Worm (Caenorhabditis elegans): ENCODE data around the gene C44B12.3.

C44B12.3 gene

ce11 chrIV:1104518-1104917, at the start of gene C44B12.3, which contains the start of gene C44B12.9:
Gene C44B12.3 (plus strand): TSS chrIV:1104766.
Gene C44B12.9 (minus strand): TSS chrIV:1104618.
- TF ChIP-seq mef-2 (tag; optimal IDR thresholded peaks at IDR 0.05), result no peak
- TF ChIP-seq C34B4.2 (tag; optimal IDR thresholded peaks at IDR 0.05), result no peak
- no peak for TF ChIP-seq lin-13 (GFP tag; optimal IDR thresholded peaks at IDR 0.05)
- no peak for TF ChIP-seq lir-3 (tag; optimal IDR thresholded peaks at IDR 0.05; ENCODE audit: poor library complexity)
- no peak for TF ChIP-seq nhr-76 (tag; optimal IDR thresholded peaks at IDR 0.05)
- no peak for TF ChIP-seq unc-86 (tag; optimal IDR thresholded peaks at IDR 0.05)

ce11 chrIV:1055734-1056133, 48.8 kb upstream of the C44B12.3 start:
- no peak for TF ChIP-seq ceh-8 (GFP tag; optimal IDR thresholded peaks at IDR 0.05)
- TF ChIP-seq nhr-12 (tag; optimal IDR thresholded peaks at IDR 0.05), result no peak
- no peak for TF ChIP-seq ztf-11 (tag; optimal IDR thresholded peaks at IDR 0.05)
- no peak for TF ChIP-seq mab-9 (GFP tag; IDR thresholded peaks at IDR 0.05)
- no peak for TF ChIP-seq C04F5.9 (tag; optimal IDR thresholded peaks at IDR 0.05)
- no peak for TF ChIP-seq efl-3 (GFP tag; optimal IDR thresholded peaks at IDR 0.05)
- no peak for TF ChIP-seq unc-86 (tag; optimal IDR thresholded peaks at IDR 0.05)
- no peak for TF ChIP-seq egl-27 (tag; optimal IDR thresholded peaks at IDR 0.05)

ce11 chrIV:1056263-1056942, 48.2 kb upstream of the C44B12.3 start, which contains the start of the genes Y55F3AM.13 and mrps-25:
Gene Y55F3AM.13 (minus strand): TSS chrIV:1056313.
Gene mrps-25 (plus strand): TSS chrIV:1056892.
- TF ChIP-seq nhr-20 (tag; optimal IDR thresholded peaks at IDR 0.05) (peak; percentile 37), xbp-1 (tag; optimal IDR thresholded peaks at IDR 0.05) (peak; percentile 75), lin-15B (tag; optimal IDR thresholded peaks at IDR 0.05) (peak; percentile 48), ceh-90 (tag; optimal IDR thresholded peaks at IDR 0.05) (no peak), Y116A8C.19 (tag; optimal IDR thresholded peaks at IDR 0.05; ENCODE audit: borderline replicate concordance) (no peak), zip-4 (GFP tag; optimal IDR thresholded peaks at IDR 0.05) (no peak), ceh-8 (GFP tag; optimal IDR thresholded peaks at IDR 0.05) (no peak), unc-98 (GFP tag; IDR thresholded peaks at IDR 0.05) (no peak), nhr-19 (GFP tag; conservative IDR thresholded peaks at IDR 0.05) (peak; percentile 42; the same call in 1 of the 2 replicates), nhr-76 (tag; optimal IDR thresholded peaks at IDR 0.05) (no peak), swsn-7 (tag; optimal IDR thresholded peaks at IDR 0.05) (peak; percentile 65), ets-5 (GFP tag; IDR thresholded peaks at IDR 0.05) (no peak), hpl-2 (GFP tag; optimal IDR thresholded peaks at IDR 0.05) (no peak), blmp-1 (tag; optimal IDR thresholded peaks at IDR 0.05) (no peak), nhr-237 (tag; optimal IDR thresholded peaks at IDR 0.05) (no peak), nhr-85 (tag) (peak; percentile 40), nhr-12 (tag; optimal IDR thresholded peaks at IDR 0.05) (no peak), pag-3 (tag; optimal IDR thresholded peaks at IDR 0.05; ENCODE audit: borderline replicate concordance, insufficient read depth) (no peak), sup-37 (GFP tag; optimal IDR thresholded peaks at IDR 0.05) (no peak), rnt-1 (tag; optimal IDR thresholded peaks at IDR 0.05) (no peak), dsc-1 (tag; optimal IDR thresholded peaks at IDR 0.05) (peak; percentile 63), elt-2 (tag; optimal IDR thresholded peaks at IDR 0.05) (peak; percentile 36), fos-1 (tag; optimal IDR thresholded peaks at IDR 0.05) (no peak), isw-1 (GFP tag; IDR thresholded peaks at IDR 0.05) (peak; percentile 78), nhr-90 (tag; optimal IDR thresholded peaks at IDR 0.05; ENCODE audit: poor library complexity) (peak; percentile 28), snu-23 (GFP tag; optimal IDR thresholded peaks at IDR 0.05) (peak; percentile 71), egl-27 (tag; optimal IDR thresholded peaks at IDR 0.05) (no peak), snpc-4 (tag; optimal IDR thresholded peaks at IDR 0.05) (peak; percentile 21), unc-30 (tag; optimal IDR thresholded peaks at IDR 0.05) (no peak), lin-35 (GFP tag; optimal IDR thresholded peaks at IDR 0.05) (peak; percentile 37 to 46), aha-1 (tag; optimal IDR thresholded peaks at IDR 0.05) (no peak), fkh-4 (tag; optimal IDR thresholded peaks at IDR 0.05; ENCODE audit: borderline replicate concordance) (no peak), tlp-1 (tag; optimal IDR thresholded peaks at IDR 0.05) (no peak), ztf-4 (tag; optimal IDR thresholded peaks at IDR 0.05) (no peak), lin-13 (GFP tag; optimal IDR thresholded peaks at IDR 0.05) (no peak), hlh-17 (GFP tag; optimal IDR thresholded peaks at IDR 0.05; ENCODE audit: borderline replicate concordance) (no peak), hlh-4 (tag; optimal IDR thresholded peaks at IDR 0.05) (no peak), aly-2 (tag; optimal IDR thresholded peaks at IDR 0.05) (no peak), ces-1 (GFP tag; optimal IDR thresholded peaks at IDR 0.05) (no peak)
